Worm (Caenorhabditis elegans) whole organism, midembryonic: ENCODE data around the gene kup-1.
"Not testable (repeated sequence)": the region's sequence is repeated elsewhere in the genome, so short reads cannot be mapped to it uniquely, and the experiment has no call there.

Experiments used
- T22C8.4 ChIP-seq: fragments of 200-800 bp; sonication (Bioruptor generic); IDR thresholded peaks from 2 replicates; pipeline ENCODE4 v1.3.6; 2022; ENCODE audit warnings: missing genetic modification characterization, missing compliant biosample characterization
- cog-1 ChIP-seq: sonication (generic microtip); optimal IDR thresholded peaks from 2 replicates; lab custom pipeline; 2016; ENCODE audit warnings: missing genetic modification characterization, missing compliant biosample characterization
- flt-1 ChIP-seq: fragments of 200-800 bp; sonication (Bioruptor generic); IDR thresholded peaks from 2 replicates; pipeline ENCODE4 v1.3.6; 2022; ENCODE audit warnings: missing genetic modification characterization, missing compliant biosample characterization
- klf-2 ChIP-seq: fragments of 200-800 bp; sonication (Bioruptor generic); conservative IDR thresholded peaks from 2 replicates; pipeline ENCODE4 v1.3.6; 2022; ENCODE audit warnings: missing genetic modification reagents, missing genetic modification characterization, missing compliant biosample characterization
- med-1 ChIP-seq: sonication (generic microtip); optimal IDR thresholded peaks from 2 replicates; lab custom pipeline; 2017; ENCODE audit warnings: missing genetic modification characterization, mild to moderate bottlenecking, missing compliant biosample characterization, antibody characterized with exemption, missing genetic modification reagents; ENCODE audit not compliant: insufficient read depth
- ref-1 ChIP-seq: fragments of 200-800 bp; sonication (Bioruptor generic); conservative IDR thresholded peaks from 2 replicates; pipeline ENCODE4 v1.3.6; 2022; ENCODE audit warnings: missing genetic modification reagents, missing genetic modification characterization, missing compliant biosample characterization
- tab-1 ChIP-seq: fragments of 200-800 bp; sonication (Bioruptor generic); IDR thresholded peaks from 2 replicates; pipeline ENCODE4 v1.3.6; 2022; ENCODE audit warnings: missing genetic modification characterization, missing compliant biosample characterization
- ztf-23 ChIP-seq: fragments of 200-800 bp; sonication (Bioruptor generic); IDR thresholded peaks from 2 replicates; pipeline ENCODE4 v1.3.6; 2022; ENCODE audit warnings: missing genetic modification reagents, missing genetic modification characterization, missing compliant biosample characterization
- ztf-29 ChIP-seq: fragments of 200-800 bp; sonication (Bioruptor generic); IDR thresholded peaks from 2 replicates; pipeline ENCODE4 v1.3.6; 2022; ENCODE audit warnings: missing genetic modification reagents, missing genetic modification characterization, missing compliant biosample characterization

Gene kup-1

DNA sequence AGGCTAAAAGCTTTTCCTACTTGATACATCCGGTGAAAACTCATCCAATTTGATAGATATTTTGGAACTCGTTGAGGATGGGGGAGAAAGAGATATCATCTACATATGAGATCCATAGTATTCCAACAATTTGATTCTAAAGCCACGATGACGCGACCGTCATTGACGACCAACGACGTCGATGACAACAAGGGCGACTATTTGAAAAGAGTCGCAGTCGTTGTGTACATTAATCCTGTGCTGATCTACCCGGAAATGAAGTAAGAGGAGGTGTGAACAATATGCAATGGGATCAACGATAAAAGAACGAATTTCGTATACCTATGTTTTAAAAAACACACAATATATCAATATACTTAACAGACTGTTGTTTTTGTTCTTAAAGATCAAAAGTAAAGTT, 12.5 kb downstream of the kup-1 start:
- TF ChIP-seq flt-1 = no peak
- no peak for TF ChIP-seq tab-1 (GFP tag; lab: Robert Waterston, UW)
- no peak for TF ChIP-seq klf-2
- TF ChIP-seq ztf-29 (GFP tag; lab: Robert Waterston, UW) = no peak
- TF ChIP-seq ztf-23 = no peak
- TF ChIP-seq T22C8.4 (GFP tag; lab: Robert Waterston, UW) = no peak
- TF ChIP-seq ref-1 = no peak
- TF ChIP-seq med-1 (GFP tag; lab: Kevin White, UChicago) = no peak
- TF ChIP-seq cog-1 (tag; lab: Kevin White, UChicago) = no peak

ce11 chrV:12026878-12027477, 13.7 kb downstream of the kup-1 start:
- no peak for TF ChIP-seq med-1 (GFP tag; lab: Kevin White, UChicago)
- no peak for TF ChIP-seq flt-1
- no peak for TF ChIP-seq ztf-29 (GFP tag; lab: Robert Waterston, UW)

- TF ChIP-seq cog-1 (tag; lab: Kevin White, UChicago) (no peak), T22C8.4 (GFP tag; lab: Robert Waterston, UW) (no peak), ref-1 (no peak), klf-2 (no peak), med-1 (GFP tag; lab: Kevin White, UChicago) (no peak), ztf-23 (no peak)
These were observed 15.0 kb downstream of the kup-1 start for ce11 chrV:12025683-12026082.

- TF ChIP-seq klf-2 = no peak
- TF ChIP-seq tab-1 (GFP tag; lab: Robert Waterston, UW) = peak; percentile 30; the same call in 1 of the 2 replicates
These were observed 16.4 kb downstream of the kup-1 start for ce11 chrV:12024273-12024672.

DNA sequence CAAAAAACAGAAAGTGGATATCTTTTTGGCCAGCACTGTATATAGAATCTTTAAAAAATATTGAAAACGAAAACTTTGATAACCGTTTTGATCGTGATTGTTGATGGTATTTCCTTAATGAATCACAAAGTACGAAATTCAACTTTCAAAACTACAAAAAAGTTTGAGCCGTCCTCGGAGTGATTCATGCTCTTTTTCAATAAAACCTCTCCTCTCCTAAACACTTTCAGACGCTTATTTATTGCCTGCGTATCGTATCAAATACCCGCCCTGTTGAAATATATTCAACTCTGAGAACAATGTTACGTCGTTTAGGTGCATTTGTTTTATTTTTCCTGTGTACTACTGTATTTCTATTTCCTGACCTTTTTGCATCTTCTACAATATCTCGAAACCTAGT, 19.7 kb downstream of the kup-1 start:
- TF ChIP-seq cog-1 (tag; lab: Kevin White, UChicago) = no peak
- no peak for TF ChIP-seq T22C8.4 (GFP tag; lab: Robert Waterston, UW)
- no peak for TF ChIP-seq flt-1
- no peak for TF ChIP-seq ztf-23
- TF ChIP-seq tab-1 (GFP tag; lab: Robert Waterston, UW) = no peak
- TF ChIP-seq med-1 (GFP tag; lab: Kevin White, UChicago) = no peak
- TF ChIP-seq ztf-29 (GFP tag; lab: Robert Waterston, UW) = no peak
- no peak for TF ChIP-seq ref-1
- TF ChIP-seq klf-2 = no peak

DNA sequence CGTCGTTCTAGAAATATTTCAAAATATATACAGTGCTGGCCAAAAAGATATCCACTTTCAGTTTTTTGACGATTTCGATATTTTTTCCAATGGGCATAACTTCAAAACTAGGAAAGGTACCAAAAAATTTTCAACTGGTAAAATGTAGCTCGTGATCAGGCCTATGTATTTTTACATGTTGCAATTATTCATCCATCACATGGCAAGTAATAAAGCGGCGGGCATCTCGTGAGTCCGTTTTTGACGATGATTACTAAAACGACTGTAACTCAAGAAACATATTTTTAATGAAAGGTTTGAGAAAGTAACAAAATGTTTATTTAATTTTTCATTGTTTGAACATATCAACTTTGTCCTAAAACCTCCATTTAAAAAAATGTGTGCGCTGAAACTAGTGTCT, 20.6 kb downstream of the kup-1 start, which contains the start of gene F10C2.3:
TSS of gene F10C2.3 (plus strand) at position 301 of the 400 bp plus-strand sequence.
- not testable (repeated sequence) for TF ChIP-seq ztf-29 (GFP tag; lab: Robert Waterston, UW); flt-1; klf-2

ce11 chrV:12013298-12013697, 27.4 kb downstream of the kup-1 start, which contains the start of gene add-2:
Gene add-2 (minus strand): TSS chrV:12013406.
- TF ChIP-seq tab-1 (GFP tag; lab: Robert Waterston, UW) (no peak), ztf-23 (no peak), med-1 (GFP tag; lab: Kevin White, UChicago) (no peak), ref-1 (no peak), T22C8.4 (GFP tag; lab: Robert Waterston, UW) (no peak), cog-1 (tag; lab: Kevin White, UChicago) (no peak), flt-1 (no peak), ztf-29 (GFP tag; lab: Robert Waterston, UW) (no peak)

DNA sequence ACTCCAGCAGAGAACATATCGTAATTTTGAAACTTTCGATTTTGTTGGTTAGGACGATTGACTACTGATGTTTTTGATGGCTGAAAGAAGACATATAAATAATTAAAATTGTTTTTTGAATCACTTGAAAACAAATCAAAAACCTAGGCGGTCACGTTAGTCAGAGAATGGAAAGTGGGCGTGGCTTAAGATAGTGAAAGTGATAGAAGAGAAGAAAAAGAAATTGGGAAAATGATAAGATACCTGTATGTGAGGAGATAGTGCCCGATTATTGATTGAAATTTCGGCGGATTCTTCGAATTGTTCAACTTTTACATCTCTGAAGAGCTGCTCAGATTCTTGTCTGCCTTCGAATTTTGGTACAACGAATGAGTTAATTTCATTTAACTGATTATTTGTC, 29.0 kb downstream of the kup-1 start:
- no peak for TF ChIP-seq cog-1 (tag; lab: Kevin White, UChicago)
- no peak for TF ChIP-seq flt-1
- no peak for TF ChIP-seq ztf-23
- no peak for TF ChIP-seq T22C8.4 (GFP tag; lab: Robert Waterston, UW)
- no peak for TF ChIP-seq klf-2
- TF ChIP-seq ztf-29 (GFP tag; lab: Robert Waterston, UW) = no peak
- TF ChIP-seq ref-1 = no peak
- no peak for TF ChIP-seq tab-1 (GFP tag; lab: Robert Waterston, UW)
- no peak for TF ChIP-seq med-1 (GFP tag; lab: Kevin White, UChicago)

DNA sequence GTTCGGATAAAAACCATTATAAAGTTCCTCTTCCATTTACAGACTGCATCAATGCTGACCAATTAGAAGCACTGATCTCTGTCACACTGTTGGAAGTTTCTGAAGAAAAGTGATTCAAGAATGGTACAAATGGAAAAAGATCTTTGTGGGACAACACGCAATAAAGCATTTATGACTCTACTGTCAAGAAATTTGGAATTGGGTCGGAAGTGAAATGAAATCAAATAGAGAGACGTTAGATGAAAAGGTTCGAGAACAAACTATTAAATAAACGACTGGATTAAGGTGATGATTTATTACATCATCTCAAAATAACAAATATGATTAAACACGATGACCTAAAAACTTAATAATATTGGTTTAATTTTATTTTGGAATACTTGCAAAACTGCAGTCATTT, 34.2 kb downstream of the kup-1 start, which contains the start of gene F57F5.3:
TSS of gene F57F5.3 (minus strand) at position 101 of the 400 bp plus-strand sequence.
- TF ChIP-seq ref-1 (no peak), cog-1 (tag; lab: Kevin White, UChicago) (no peak), klf-2 (no peak), med-1 (GFP tag; lab: Kevin White, UChicago) (no peak), ztf-23 (no peak), tab-1 (GFP tag; lab: Robert Waterston, UW) (no peak)

- TF ChIP-seq tab-1 (GFP tag; lab: Robert Waterston, UW) (no peak), T22C8.4 (GFP tag; lab: Robert Waterston, UW) (no peak), ref-1 (no peak), flt-1 (no peak), klf-2 (no peak), med-1 (GFP tag; lab: Kevin White, UChicago) (no peak), ztf-23 (no peak), cog-1 (tag; lab: Kevin White, UChicago) (no peak), ztf-29 (GFP tag; lab: Robert Waterston, UW) (no peak)
These were observed 36.2 kb downstream of the kup-1 start for ce11 chrV:12004501-12004940.
